Worm (Caenorhabditis elegans): ENCODE data around the gene clec-234.

clec-234 gene

ce11 chrV:16435510-16435909 lies 2.1 kb upstream of the clec-234 start, which contains the start of the genes F26D2.13 and F26D2.14:
F26D2.13 (minus strand) TSS chrV:16435610.
F26D2.14 (plus strand) TSS chrV:16435855.
- TF ChIP-seq ZK546.5 (tag; optimal IDR thresholded peaks at IDR 0.05) = no peak
- no peak for TF ChIP-seq nhr-23 (tag; optimal IDR thresholded peaks at IDR 0.05)
- TF ChIP-seq aly-2 (tag; optimal IDR thresholded peaks at IDR 0.05) = no peak
- no peak for TF ChIP-seq nhr-12 (tag; optimal IDR thresholded peaks at IDR 0.05)
- TF ChIP-seq tbx-2 (tag; optimal IDR thresholded peaks at IDR 0.05) = no peak
- TF ChIP-seq ztf-11 (tag; optimal IDR thresholded peaks at IDR 0.05) = no peak
- no peak for TF ChIP-seq lsy-12 (tag; optimal IDR thresholded peaks at IDR 0.05)
- no peak for TF ChIP-seq unc-39 (tag; optimal IDR thresholded peaks at IDR 0.05)
- TF ChIP-seq skn-1 (tag; optimal IDR thresholded peaks at IDR 0.05) = no peak
- no peak for TF ChIP-seq zag-1 (tag; optimal IDR thresholded peaks at IDR 0.05)
- TF ChIP-seq daf-12 (tag; optimal IDR thresholded peaks at IDR 0.05) = no peak

DNA sequence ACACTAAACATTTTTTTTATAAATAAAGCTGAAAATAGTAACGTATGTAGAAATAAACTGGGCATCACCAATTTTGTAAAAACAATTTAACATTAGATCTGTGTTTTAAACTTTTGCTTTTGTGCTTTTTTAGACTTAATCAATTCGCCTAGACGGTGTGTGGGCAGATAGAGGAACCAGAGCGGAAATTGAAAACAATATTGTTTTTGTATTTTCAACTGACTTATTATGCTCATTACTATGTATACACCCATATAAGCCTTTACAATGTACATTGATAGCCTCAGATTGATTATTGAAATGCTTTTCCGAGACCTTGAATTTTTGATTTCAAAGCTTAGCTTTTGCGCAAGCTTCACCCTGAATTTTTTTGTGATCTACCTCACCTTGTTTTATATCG lies 3.4 kb downstream of the clec-234 start, which contains the start of gene str-73:
Gene str-73, plus strand, starts transcription at position 301 of the 400 bp plus-strand sequence.
- TF ChIP-seq pha-4 (tag; optimal IDR thresholded peaks at IDR 0.05) = no peak

DNA sequence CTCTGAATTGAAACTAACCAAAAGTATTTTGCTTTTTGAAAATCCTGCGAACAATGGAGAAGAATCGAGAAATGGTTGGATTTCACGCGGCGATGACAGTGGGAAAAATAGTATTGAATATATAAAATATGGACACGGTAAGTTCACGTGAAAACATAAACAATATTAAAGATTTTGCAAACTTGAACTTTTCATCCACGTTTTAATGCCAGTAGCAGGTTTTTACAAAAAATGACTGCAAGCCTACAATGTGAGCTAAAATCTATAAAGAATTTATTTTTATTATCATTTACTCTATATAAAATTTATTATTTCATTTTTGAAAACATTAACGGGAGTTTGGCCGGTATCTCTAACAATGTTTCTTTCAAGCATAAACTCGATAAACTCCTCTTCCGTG lies 3.9 kb downstream of the clec-234 start, which contains the start of gene F26D2.10:
Gene F26D2.10, minus strand, starts transcription at position 101 of the 400 bp plus-strand sequence.
- no peak for TF ChIP-seq ceh-16 (tag; optimal IDR thresholded peaks at IDR 0.05)

ce11 chrV:16424428-16424827 lies 8.9 kb downstream of the clec-234 start, which contains the start of gene srw-29:
srw-29 (minus strand) TSS chrV:16424528.
- no peak for TF ChIP-seq elt-2 (tag; optimal IDR thresholded peaks at IDR 0.05)
- no peak for TF ChIP-seq ceh-82 (tag; optimal IDR thresholded peaks at IDR 0.05)
- TF ChIP-seq tbx-2 (tag; optimal IDR thresholded peaks at IDR 0.05) = no peak

DNA sequence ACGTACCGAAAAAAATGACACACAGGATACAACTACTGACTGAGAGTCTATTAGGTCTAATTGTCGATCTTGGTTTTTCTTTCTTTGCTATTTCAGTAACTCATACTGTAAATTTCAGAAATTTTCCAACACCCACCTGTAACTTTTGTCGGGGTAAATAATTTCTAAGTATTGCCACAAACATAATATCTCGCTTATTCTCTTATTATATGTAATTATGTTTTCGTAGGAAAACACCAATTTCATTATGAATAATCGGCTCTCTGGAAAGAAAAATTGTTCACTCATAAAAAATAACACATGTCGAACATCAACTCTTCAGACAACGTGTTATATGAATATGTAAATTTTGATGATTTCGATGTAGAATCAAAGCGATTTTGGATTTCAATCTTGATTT lies 12.7 kb downstream of the clec-234 start, which contains the start of gene srw-48:
Gene srw-48, plus strand, starts transcription at position 301 of the 400 bp plus-strand sequence.
- TF ChIP-seq lin-39 (tag; optimal IDR thresholded peaks at IDR 0.05) (no peak), fkh-2 (tag; optimal IDR thresholded peaks at IDR 0.05) (no peak), nfya-1 (tag; optimal IDR thresholded peaks at IDR 0.05; ENCODE audit: insufficient read depth) (no peak), unc-62 (GFP tag; optimal IDR thresholded peaks at IDR 0.05) (no peak), elt-2 (tag; optimal IDR thresholded peaks at IDR 0.05) (no peak), ceh-9 (tag; optimal IDR thresholded peaks at IDR 0.05) (no peak), ama-1 (optimal IDR thresholded peaks at IDR 0.05) (no peak), nhr-67 (tag; optimal IDR thresholded peaks at IDR 0.05) (no peak), skn-1 (tag; optimal IDR thresholded peaks at IDR 0.05) (no peak), ZK546.5 (tag; optimal IDR thresholded peaks at IDR 0.05) (no peak), ceh-82 (tag; optimal IDR thresholded peaks at IDR 0.05) (no peak), fos-1 (tag; optimal IDR thresholded peaks at IDR 0.05) (no peak)

ce11 chrV:16419769-16420168 lies 13.6 kb downstream of the clec-234 start, which contains the start of gene F26D2.16:
F26D2.16 (minus strand) TSS chrV:16419869.
- TF ChIP-seq mml-1 (tag; optimal IDR thresholded peaks at IDR 0.05) (no peak), unc-62 (GFP tag; optimal IDR thresholded peaks at IDR 0.05) (no peak), ztf-4 (tag; optimal IDR thresholded peaks at IDR 0.05) (no peak), ceh-82 (tag; optimal IDR thresholded peaks at IDR 0.05) (no peak)

- TF ChIP-seq ama-1 (optimal IDR thresholded peaks at IDR 0.05) (no peak), ceh-9 (tag; optimal IDR thresholded peaks at IDR 0.05) (no peak), elt-1 (tag; optimal IDR thresholded peaks at IDR 0.05) (no peak), eor-1 (tag; optimal IDR thresholded peaks at IDR 0.05) (no peak), nhr-11 (tag; optimal IDR thresholded peaks at IDR 0.05) (no peak), ZK546.5 (tag; optimal IDR thresholded peaks at IDR 0.05) (no peak)
These were observed 16.4 kb downstream of the clec-234 start, which contains the start of gene str-55 for ce11 chrV:16417014-16417413. str-55 (minus strand) TSS chrV:16417114.

- TF ChIP-seq nhr-11 (tag; optimal IDR thresholded peaks at IDR 0.05) (no peak), tbx-2 (tag; optimal IDR thresholded peaks at IDR 0.05) (no peak)
These were observed 22.9 kb downstream of the clec-234 start, which contains the start of gene srh-145 for ce11 chrV:16410521-16410920. srh-145 (plus strand) TSS chrV:16410713.
